Worm (Caenorhabditis elegans) whole organism, L1 larva: Measurements from ENCODE around the gene fars-3.
"Not testable (repeated sequence)": the region's sequence is repeated elsewhere in the genome, so short reads cannot be mapped to it uniquely, and the experiment has no call there.

ENCODE experiments used
- C04F5.9 ChIP-seq: sonication (generic microtip); optimal IDR thresholded peaks from 2 replicates; lab custom pipeline; 2016; ENCODE audit warnings: missing genetic modification characterization, missing compliant biosample characterization
- C34B4.2 ChIP-seq: sonication (generic microtip); optimal IDR thresholded peaks from 2 replicates; lab custom pipeline; 2017; ENCODE audit warnings: mild to moderate bottlenecking, missing genetic modification characterization, missing compliant biosample characterization
- F16B12.6 ChIP-seq: fragments of 150-350 bp; optimal IDR thresholded peaks from 2 replicates; lab custom pipeline; 2014; ENCODE audit warnings: missing biosample characterization, missing genetic modification characterization
- Y116A8C.19 ChIP-seq: sonication (generic microtip); optimal IDR thresholded peaks from 2 replicates; lab custom pipeline; 2016; ENCODE audit warnings: missing compliant biosample characterization, missing genetic modification characterization, borderline replicate concordance
- aha-1 ChIP-seq: fragments of 150-350 bp; optimal IDR thresholded peaks from 2 replicates; lab custom pipeline; 2014; ENCODE audit warnings: missing biosample characterization, missing genetic modification characterization
- aly-2 ChIP-seq: fragments of 150-350 bp; optimal IDR thresholded peaks from 2 replicates; lab custom pipeline; 2014; ENCODE audit warnings: missing biosample characterization, missing genetic modification characterization
- ama-1 ChIP-seq: fragments of 150-350 bp; optimal IDR thresholded peaks from 2 replicates; lab custom pipeline; 2014
- blmp-1 ChIP-seq: fragments of 150-350 bp; optimal IDR thresholded peaks from 2 replicates; lab custom pipeline; 2014; ENCODE audit warnings: missing biosample characterization, missing genetic modification characterization
- ceh-63 ChIP-seq: fragments of 200-800 bp; sonication (Bioruptor generic); optimal IDR thresholded peaks from 2 replicates; lab custom pipeline; 2018; ENCODE audit warnings: mild to moderate bottlenecking, missing genetic modification characterization, missing compliant biosample characterization
- ceh-8 ChIP-seq: fragments of 200-800 bp; sonication (Bioruptor generic); optimal IDR thresholded peaks from 2 replicates; lab custom pipeline; 2018; ENCODE audit warnings: mild to moderate bottlenecking, missing genetic modification characterization, moderate library complexity, missing compliant biosample characterization
- ceh-82 ChIP-seq, 3 experiments: fragments of 150-350 bp in 1 of 3; sonication (generic microtip) in 2 of 3; optimal IDR thresholded peaks; 2 replicates each; lab custom pipeline; 2014 to 2017; ENCODE audit warnings: missing biosample characterization in 3 of 3, missing genetic modification characterization in 3 of 3
- dpl-1 ChIP-seq, 3 experiments: fragments of 150-350 bp in 2 of 3; sonication (generic microtip) in 1 of 3; optimal IDR thresholded peaks; 2 replicates each; lab custom pipeline; 2014 to 2017; ENCODE audit warnings: missing biosample characterization in 3 of 3, missing genetic modification characterization in 3 of 3, missing genetic modification reagents in 3 of 3
- dsc-1 ChIP-seq: sonication (generic microtip); optimal IDR thresholded peaks from 2 replicates; lab custom pipeline; 2016; ENCODE audit warnings: mild to moderate bottlenecking, missing genetic modification characterization, missing compliant biosample characterization
- egl-13 ChIP-seq: sonication (generic microtip); optimal IDR thresholded peaks from 2 replicates; lab custom pipeline; 2016; ENCODE audit warnings: missing genotype, missing genetic modification reagents, missing genetic modification characterization, missing compliant biosample characterization
- fkh-10 ChIP-seq: sonication (generic microtip); optimal IDR thresholded peaks from 2 replicates; lab custom pipeline; 2017; ENCODE audit warnings: missing biosample characterization, missing genetic modification reagents, missing genetic modification characterization
- fkh-4 ChIP-seq: sonication (generic microtip); optimal IDR thresholded peaks from 2 replicates; lab custom pipeline; 2016; ENCODE audit warnings: missing compliant biosample characterization, missing genetic modification characterization, borderline replicate concordance
- fos-1 ChIP-seq: fragments of 150-350 bp; optimal IDR thresholded peaks from 2 replicates; lab custom pipeline; 2014; ENCODE audit warnings: missing biosample characterization, missing genetic modification characterization
- hlh-17 ChIP-seq: fragments of 200-800 bp; sonication (Bioruptor generic); optimal IDR thresholded peaks from 2 replicates; lab custom pipeline; 2018; ENCODE audit warnings: missing genetic modification characterization, mild to moderate bottlenecking, missing compliant biosample characterization, moderate library complexity, borderline replicate concordance
- isw-1 ChIP-seq: fragments of 200-800 bp; sonication (Bioruptor generic); IDR thresholded peaks from 2 replicates; pipeline ENCODE4 v1.3.6; 2022; ENCODE audit warnings: missing genetic modification characterization, missing compliant biosample characterization
- lin-14 ChIP-seq: fragments of 200-800 bp; sonication (Bioruptor generic); optimal IDR thresholded peaks from 2 replicates; lab custom pipeline; 2018; ENCODE audit warnings: mild to moderate bottlenecking, missing genetic modification characterization, moderate library complexity, missing compliant biosample characterization
- lin-35 ChIP-seq, 2 experiments: fragments of 150-350 bp; optimal IDR thresholded peaks; 2 replicates each; lab custom pipeline; 2014; ENCODE audit warnings: missing biosample characterization in 2 of 2, missing genetic modification characterization in 2 of 2, missing genetic modification reagents in 2 of 2
- lsy-2 ChIP-seq, 2 experiments: fragments of 150-350 bp; optimal IDR thresholded peaks; 2 replicates each; lab custom pipeline; 2014; ENCODE audit warnings: missing biosample characterization in 2 of 2, missing genetic modification characterization in 2 of 2
- mab-9 ChIP-seq: fragments of 200-800 bp; sonication (Bioruptor generic); IDR thresholded peaks from 2 replicates; pipeline ENCODE4 v1.3.6; 2022; ENCODE audit warnings: missing genetic modification reagents, missing genetic modification characterization, missing compliant biosample characterization
- mdl-1 ChIP-seq, 2 experiments: fragments of 150-350 bp; optimal IDR thresholded peaks; 2 replicates each; lab custom pipeline; 2014 to 2017; ENCODE audit warnings: missing biosample characterization in 2 of 2, missing genetic modification characterization in 2 of 2, inconsistent platforms in 1 of 2
- mep-1 ChIP-seq: fragments of 150-350 bp; optimal IDR thresholded peaks from 2 replicates; lab custom pipeline; 2014; ENCODE audit warnings: missing biosample characterization, missing genetic modification characterization
- nhr-11 ChIP-seq: fragments of 150-350 bp; optimal IDR thresholded peaks from 2 replicates; lab custom pipeline; 2014; ENCODE audit warnings: missing biosample characterization, missing genetic modification characterization
- nhr-12 ChIP-seq: sonication (generic microtip); optimal IDR thresholded peaks from 2 replicates; lab custom pipeline; 2017; ENCODE audit warnings: missing biosample characterization, missing genetic modification characterization
- nhr-28 ChIP-seq: fragments of 150-350 bp; optimal IDR thresholded peaks from 2 replicates; lab custom pipeline; 2014; ENCODE audit warnings: missing biosample characterization, missing genetic modification characterization
- nhr-71 ChIP-seq: sonication (generic microtip); optimal IDR thresholded peaks from 2 replicates; lab custom pipeline; 2016; ENCODE audit warnings: mild to moderate bottlenecking, missing genetic modification characterization, moderate library complexity, missing compliant biosample characterization
- nhr-84 ChIP-seq: sonication (generic microtip); optimal IDR thresholded peaks from 2 replicates; lab custom pipeline; 2017; ENCODE audit warnings: missing biosample characterization, missing genetic modification characterization
- nhr-85 ChIP-seq: sonication (generic microtip); peaks from one replicate; lab custom pipeline; 2016; ENCODE audit warnings: missing genetic modification characterization, inconsistent platforms, missing compliant biosample characterization
- pax-3 ChIP-seq: fragments of 200-800 bp; sonication (Bioruptor generic); optimal IDR thresholded peaks from 2 replicates; lab custom pipeline; 2018; ENCODE audit warnings: mild to moderate bottlenecking, missing genetic modification characterization, moderate library complexity, missing compliant biosample characterization
- rnt-1 ChIP-seq: sonication (generic microtip); optimal IDR thresholded peaks from 2 replicates; lab custom pipeline; 2016; ENCODE audit warnings: mild to moderate bottlenecking, missing genetic modification characterization, moderate library complexity, missing compliant biosample characterization
- skn-1 ChIP-seq: fragments of 150-350 bp; optimal IDR thresholded peaks from 2 replicates; lab custom pipeline; 2014; ENCODE audit warnings: missing biosample characterization, missing genetic modification characterization
- snu-23 ChIP-seq: sonication (generic microtip); optimal IDR thresholded peaks from 2 replicates; lab custom pipeline; 2016; ENCODE audit warnings: missing genetic modification characterization, missing compliant biosample characterization
- sox-4 ChIP-seq: sonication (generic microtip); optimal IDR thresholded peaks from 2 replicates; lab custom pipeline; 2016; ENCODE audit warnings: missing genetic modification characterization, missing compliant biosample characterization
- tbx-2 ChIP-seq: sonication (generic microtip); optimal IDR thresholded peaks from 2 replicates; lab custom pipeline; 2016; ENCODE audit warnings: missing genetic modification characterization, missing compliant biosample characterization
- tlp-1 ChIP-seq: fragments of 150-350 bp; optimal IDR thresholded peaks from 2 replicates; lab custom pipeline; 2014; ENCODE audit warnings: missing biosample characterization, missing genetic modification characterization
- unc-62 ChIP-seq: fragments of 150-350 bp; optimal IDR thresholded peaks from 2 replicates; lab custom pipeline; 2014; ENCODE audit warnings: missing biosample characterization, missing genetic modification reagents, missing genetic modification characterization
- xbp-1 ChIP-seq: sonication (generic microtip); optimal IDR thresholded peaks from 2 replicates; lab custom pipeline; 2016; ENCODE audit warnings: missing genetic modification characterization, missing compliant biosample characterization
- zag-1 ChIP-seq: fragments of 150-350 bp; optimal IDR thresholded peaks from 2 replicates; lab custom pipeline; 2014; ENCODE audit warnings: missing biosample characterization, missing genetic modification characterization

The fars-3 gene

DNA sequence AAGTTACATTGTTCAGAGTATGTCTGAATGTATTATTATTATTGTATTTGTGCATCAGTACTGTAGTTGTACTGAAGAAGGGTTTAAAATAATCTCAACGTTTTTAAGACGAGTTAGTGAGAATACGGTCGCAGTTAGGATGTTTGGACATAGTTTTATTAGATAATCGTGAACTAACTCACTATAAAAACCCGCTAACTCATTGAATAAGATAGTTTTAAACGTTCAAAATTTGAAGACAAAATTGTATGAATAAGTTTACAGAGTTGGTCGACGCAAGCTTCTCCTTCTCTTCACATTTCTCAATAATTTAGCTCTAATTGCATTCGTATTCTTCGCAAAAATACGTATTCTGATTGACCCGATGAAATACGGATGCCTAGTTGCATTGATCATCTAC is 45.6 kb upstream of the fars-3 start:
- TF ChIP-seq tlp-1 (tag; lab: Kevin White, UChicago): peak; percentile 82
- TF ChIP-seq lsy-2 (tag; optimal IDR thresholded peaks at IDR 0.05; lab: Kevin White, UChicago): peak in 1 of 2 experiments; percentile 41
- no peak for TF ChIP-seq mdl-1 (tag; optimal IDR thresholded peaks at IDR 0.05; lab: Kevin White, UChicago)

DNA sequence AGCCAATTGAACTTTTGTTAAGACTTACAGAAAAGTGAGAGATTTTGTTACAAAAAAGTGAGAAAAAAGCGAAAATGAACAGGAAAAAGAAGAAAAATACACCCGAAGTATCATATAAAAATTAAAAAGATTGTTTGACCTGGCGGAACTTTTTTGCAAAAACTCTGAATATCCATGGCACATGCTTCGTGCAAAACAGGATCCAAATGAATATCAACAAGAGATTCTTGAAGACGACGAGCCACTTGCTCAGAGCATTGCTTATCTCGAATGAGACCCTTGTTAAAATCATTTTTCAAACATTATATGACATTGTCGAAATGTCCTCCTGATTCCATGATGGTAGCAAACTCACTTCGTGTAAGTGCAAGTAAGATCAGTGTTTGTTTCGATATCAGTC is 44.9 kb upstream of the fars-3 start, which contains the start of gene F14E5.8:
F14E5.8 (plus strand) TSS at position 301 of the 400 bp plus-strand sequence.
- not testable (repeated sequence) for TF ChIP-seq aha-1; ceh-8; ceh-63 (GFP tag; lab: Kevin White, UChicago)

DNA sequence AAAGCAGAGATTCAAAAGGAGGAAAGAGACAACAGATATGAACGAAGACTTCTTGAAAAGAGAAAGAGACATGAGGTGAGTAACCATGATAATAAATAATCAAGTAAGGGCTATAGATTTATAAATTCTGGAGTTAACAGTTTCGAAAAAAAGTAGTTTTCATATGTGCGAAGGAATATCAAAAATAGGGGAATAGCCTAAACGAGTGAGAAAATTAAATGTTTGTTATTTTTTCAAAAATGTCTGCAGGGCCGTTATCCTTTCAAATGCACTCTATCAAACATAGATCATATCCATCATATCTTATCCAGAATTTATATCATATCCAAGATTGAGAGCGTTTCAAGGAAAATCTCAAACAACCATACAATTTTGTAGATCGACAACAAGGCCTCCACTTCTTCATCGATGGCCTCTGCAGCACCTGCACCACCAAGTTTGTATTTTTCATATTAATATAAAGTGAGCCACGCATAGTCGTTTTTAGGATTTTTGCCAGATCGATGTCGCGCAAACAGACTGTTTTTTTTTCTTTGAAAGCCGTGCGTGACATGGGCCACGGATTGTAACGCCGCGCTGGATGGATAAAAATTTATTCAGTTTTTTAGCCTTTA is 43.8 kb upstream of the fars-3 start:
- TF ChIP-seq lsy-2 (tag; optimal IDR thresholded peaks at IDR 0.05; lab: Kevin White, UChicago) (peak in 1 of 2 experiments; percentile 48), nhr-28 (no peak), hlh-17 (GFP tag; lab: Kevin White, UChicago) (no peak), zag-1 (tag; lab: Kevin White, UChicago) (no peak), nhr-71 (tag; lab: Kevin White, UChicago) (no peak), Y116A8C.19 (tag; lab: Kevin White, UChicago) (no peak), mep-1 (tag; lab: Kevin White, UChicago) (no peak), C04F5.9 (no peak), isw-1 (GFP tag; lab: Robert Waterston, UW) (no peak), unc-62 (no peak), C34B4.2 (tag; lab: Kevin White, UChicago) (no peak), dsc-1 (tag; lab: Kevin White, UChicago) (no peak), nhr-84 (tag; lab: Kevin White, UChicago) (no peak), rnt-1 (no peak), mab-9 (GFP tag; lab: Robert Waterston, UW) (no peak), tlp-1 (tag; lab: Kevin White, UChicago) (peak; percentile 90), skn-1 (tag; lab: Kevin White, UChicago) (no peak)
- TF ChIP-seq, all 84 proteins: peak for 2

DNA sequence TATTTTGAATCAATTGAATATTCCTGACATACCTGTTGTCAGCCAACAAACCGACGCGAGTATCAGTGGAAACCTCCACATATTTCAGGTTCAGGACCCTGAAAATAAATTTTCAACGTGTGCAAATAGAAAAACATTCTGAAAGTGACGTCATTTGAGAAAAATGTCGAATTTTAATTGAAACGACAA is 36.0 kb upstream of the fars-3 start, which contains the start of gene F14E5.2:
F14E5.2 (minus strand) TSS at position 101 of the 189 bp plus-strand sequence.
- TF ChIP-seq nhr-12 (tag; lab: Kevin White, UChicago) (no peak), ceh-63 (GFP tag; lab: Kevin White, UChicago) (no peak), tbx-2 (tag; lab: Kevin White, UChicago) (no peak), skn-1 (tag; lab: Kevin White, UChicago) (no peak), ceh-82 (tag; optimal IDR thresholded peaks at IDR 0.05; lab: Kevin White, UChicago) (no peak), pax-3 (tag; lab: Kevin White, UChicago) (no peak)

DNA sequence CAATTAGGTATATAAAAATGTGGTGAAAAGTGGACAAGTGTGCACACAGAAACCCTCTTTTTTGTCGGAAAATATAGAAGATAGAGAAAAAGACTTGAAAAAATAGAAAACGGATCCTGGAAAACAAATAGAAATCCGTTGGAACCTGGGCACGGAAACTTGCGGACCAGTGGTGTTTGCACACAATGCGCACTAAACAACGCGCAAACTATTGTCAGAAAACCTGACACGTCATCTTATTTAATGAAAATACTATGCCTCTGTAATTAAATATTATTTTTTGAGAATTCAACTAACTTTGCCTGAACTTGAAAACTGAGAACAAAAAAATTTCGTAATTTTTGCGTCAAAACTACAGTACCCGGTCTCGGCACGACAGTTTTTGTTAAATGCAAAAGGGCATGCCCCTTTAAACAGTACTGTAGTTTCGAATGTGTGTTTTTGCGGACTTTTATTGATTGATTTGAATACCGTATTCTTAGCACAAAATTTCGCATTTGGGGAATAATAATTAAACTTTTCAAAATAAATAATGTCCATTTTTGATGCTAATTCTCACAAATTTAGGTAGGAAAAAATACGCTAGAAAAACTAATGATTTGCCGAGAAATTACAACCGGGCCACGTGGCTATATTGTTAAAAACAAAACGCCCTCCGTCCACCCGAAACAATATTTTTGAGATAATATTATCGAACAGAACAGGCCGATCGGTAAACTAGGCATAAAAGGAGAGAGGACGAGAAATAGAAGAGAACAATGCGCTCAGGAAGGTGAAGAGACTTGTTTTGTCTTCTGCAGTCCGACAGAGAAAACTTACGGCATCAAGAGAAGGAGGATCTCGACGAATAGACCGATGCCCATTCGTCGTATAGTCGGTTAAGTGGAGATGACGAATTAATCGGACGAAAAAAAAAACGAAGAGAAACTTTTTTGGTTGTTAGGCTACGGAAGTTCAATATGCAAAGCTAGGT is 35.4 kb upstream of the fars-3 start:
- TF ChIP-seq dsc-1 (tag; lab: Kevin White, UChicago): no peak
- TF ChIP-seq nhr-85 (tag; lab: Kevin White, UChicago): peak; percentile 59
- no peak for TF ChIP-seq fkh-4 (tag; lab: Kevin White, UChicago)
- peak; percentile 84 for TF ChIP-seq F16B12.6 (tag; lab: Kevin White, UChicago)
- no peak for TF ChIP-seq aly-2 (tag; lab: Kevin White, UChicago)
- TF ChIP-seq xbp-1 (tag; lab: Kevin White, UChicago): peak; percentile 38
- TF ChIP-seq dpl-1 (GFP tag; optimal IDR thresholded peaks at IDR 0.05; lab: Kevin White, UChicago): peak in 2 of 3 experiments; percentile 20 to 42
- TF ChIP-seq egl-13: no peak
- TF ChIP-seq fkh-10 (GFP tag; lab: Kevin White, UChicago): no peak
- no peak for TF ChIP-seq ama-1
- TF ChIP-seq sox-4 (tag; lab: Kevin White, UChicago): no peak
- no peak for TF ChIP-seq pax-3 (tag; lab: Kevin White, UChicago)
- TF ChIP-seq tbx-2 (tag; lab: Kevin White, UChicago): no peak
- peak; percentile 23 to 35 for TF ChIP-seq lin-35 (GFP tag; optimal IDR thresholded peaks at IDR 0.05; lab: Kevin White, UChicago)
- peak; percentile 36 for TF ChIP-seq snu-23 (GFP tag; lab: Kevin White, UChicago)
- TF ChIP-seq fos-1 (tag; lab: Kevin White, UChicago): no peak
- no peak for TF ChIP-seq nhr-11 (tag; lab: Kevin White, UChicago)
- peak in 1 of 2 experiments; percentile 41 for TF ChIP-seq lsy-2 (tag; optimal IDR thresholded peaks at IDR 0.05; lab: Kevin White, UChicago)
- TF ChIP-seq ceh-82 (tag; optimal IDR thresholded peaks at IDR 0.05; lab: Kevin White, UChicago): no peak
- peak; percentile 68 for TF ChIP-seq mep-1 (tag; lab: Kevin White, UChicago)
- peak; percentile 47 for TF ChIP-seq lin-14
- peak; percentile 79 for TF ChIP-seq blmp-1 (tag; lab: Kevin White, UChicago)
